Worm (Caenorhabditis elegans): Measurements from ENCODE around the gene C18E9.8.

The C18E9.8 gene

ce11 chrII:9000331-9000730 lies 12.5 kb upstream of the C18E9.8 start, which contains the start of gene F44G4.5:
F44G4.5 (minus strand) TSS chrII:9000431.
- no peak for TF ChIP-seq nhr-25 (tag; optimal IDR thresholded peaks at IDR 0.05)
- no peak for TF ChIP-seq ztf-4 (tag; optimal IDR thresholded peaks at IDR 0.05)
- no peak for TF ChIP-seq egl-27 (tag; optimal IDR thresholded peaks at IDR 0.05)
- TF ChIP-seq jun-1 (tag; optimal IDR thresholded peaks at IDR 0.05), result no peak
- no peak for TF ChIP-seq fos-1 (tag; optimal IDR thresholded peaks at IDR 0.05)
- no peak for TF ChIP-seq ceh-28 (tag; optimal IDR thresholded peaks at IDR 0.05)
- no peak for TF ChIP-seq elt-3 (tag; optimal IDR thresholded peaks at IDR 0.05)
- TF ChIP-seq nfya-1 (tag; optimal IDR thresholded peaks at IDR 0.05; ENCODE audit: insufficient read depth), result no peak
- no peak for TF ChIP-seq nhr-237 (tag; optimal IDR thresholded peaks at IDR 0.05)
- no peak for TF ChIP-seq daf-12 (tag; optimal IDR thresholded peaks at IDR 0.05)
- TF ChIP-seq ceh-82 (tag; optimal IDR thresholded peaks at IDR 0.05), result no peak
- TF ChIP-seq lsy-12 (tag; optimal IDR thresholded peaks at IDR 0.05), result no peak
- no peak for TF ChIP-seq nhr-43 (tag; optimal IDR thresholded peaks at IDR 0.05; ENCODE audit: poor library complexity, severe bottlenecking)
- no peak for TF ChIP-seq lin-39 (tag; optimal IDR thresholded peaks at IDR 0.05)
- no peak for TF ChIP-seq nhr-11 (tag; optimal IDR thresholded peaks at IDR 0.05)
- TF ChIP-seq pqm-1 (tag; optimal IDR thresholded peaks at IDR 0.05), result no peak

ce11 chrII:8997479-8997878 lies 9.6 kb upstream of the C18E9.8 start, which contains the start of the genes F44G4.3 and tdp-1:
F44G4.3 (minus strand) TSS chrII:8997662.
tdp-1 (plus strand) TSS chrII:8997825.
- peak; percentile 66 for TF ChIP-seq nfya-1 (tag; optimal IDR thresholded peaks at IDR 0.05; ENCODE audit: insufficient read depth)
- TF ChIP-seq pha-4 (tag; optimal IDR thresholded peaks at IDR 0.05), result peak; percentile 51
- no peak for TF ChIP-seq egl-5 (tag; optimal IDR thresholded peaks at IDR 0.05)

- TF ChIP-seq ZK546.5 (tag; optimal IDR thresholded peaks at IDR 0.05), result no peak
- TF ChIP-seq elt-1 (tag; optimal IDR thresholded peaks at IDR 0.05), result no peak
- no peak for TF ChIP-seq ceh-28 (tag; optimal IDR thresholded peaks at IDR 0.05)
- no peak for TF ChIP-seq egl-5 (tag; optimal IDR thresholded peaks at IDR 0.05)
- TF ChIP-seq zag-1 (tag; optimal IDR thresholded peaks at IDR 0.05), result no peak
- TF ChIP-seq ceh-82 (tag; optimal IDR thresholded peaks at IDR 0.05), result no peak
- no peak for TF ChIP-seq daf-12 (tag; optimal IDR thresholded peaks at IDR 0.05)
- no peak for TF ChIP-seq elt-2 (tag; optimal IDR thresholded peaks at IDR 0.05)
- no peak for TF ChIP-seq nhr-43 (tag; optimal IDR thresholded peaks at IDR 0.05; ENCODE audit: poor library complexity, severe bottlenecking)
- no peak for TF ChIP-seq nhr-77 (tag; optimal IDR thresholded peaks at IDR 0.05)
- TF ChIP-seq nhr-76 (tag; optimal IDR thresholded peaks at IDR 0.05), result no peak
- no peak for TF ChIP-seq nhr-28 (tag; optimal IDR thresholded peaks at IDR 0.05)
- TF ChIP-seq ztf-4 (tag; optimal IDR thresholded peaks at IDR 0.05), result no peak
- TF ChIP-seq snpc-4 (tag; optimal IDR thresholded peaks at IDR 0.05), result no peak
- no peak for TF ChIP-seq nhr-25 (tag; optimal IDR thresholded peaks at IDR 0.05)
- no peak for TF ChIP-seq lin-39 (tag; optimal IDR thresholded peaks at IDR 0.05)
- no peak for TF ChIP-seq nhr-11 (tag; optimal IDR thresholded peaks at IDR 0.05)
- no peak for TF ChIP-seq nfya-1 (tag; optimal IDR thresholded peaks at IDR 0.05; ENCODE audit: insufficient read depth)
Measured at ce11 chrII:8996064-8996463, 8.2 kb upstream of the C18E9.8 start, which contains the start of gene ndub-2. ndub-2 (plus strand) TSS chrII:8996364.

- TF ChIP-seq eor-1 (tag; optimal IDR thresholded peaks at IDR 0.05) (no peak), ztf-4 (tag; optimal IDR thresholded peaks at IDR 0.05) (no peak), ama-1 (optimal IDR thresholded peaks at IDR 0.05) (no peak), fkh-10 (GFP tag; optimal IDR thresholded peaks at IDR 0.05) (no peak), aly-2 (tag; optimal IDR thresholded peaks at IDR 0.05) (no peak), elt-2 (tag; optimal IDR thresholded peaks at IDR 0.05) (no peak), lin-39 (tag; optimal IDR thresholded peaks at IDR 0.05) (no peak), ceh-9 (tag; optimal IDR thresholded peaks at IDR 0.05) (no peak), elt-1 (tag; optimal IDR thresholded peaks at IDR 0.05) (no peak), ceh-16 (tag; optimal IDR thresholded peaks at IDR 0.05) (no peak), ZK546.5 (tag; optimal IDR thresholded peaks at IDR 0.05) (no peak), pqm-1 (tag; optimal IDR thresholded peaks at IDR 0.05) (no peak), elt-3 (tag; optimal IDR thresholded peaks at IDR 0.05) (no peak), hmg-11 (tag; optimal IDR thresholded peaks at IDR 0.05) (no peak), ceh-28 (tag; optimal IDR thresholded peaks at IDR 0.05) (no peak)
Measured at ce11 chrII:8994336-8994735, 6.5 kb upstream of the C18E9.8 start, which contains the start of gene F44G4.1. F44G4.1 (plus strand) TSS chrII:8994636.

ce11 chrII:8992780-8993179 lies 4.9 kb upstream of the C18E9.8 start, which contains the start of gene ooc-5:
ooc-5 (plus strand) TSS chrII:8993160.
- TF ChIP-seq hmg-11 (tag; optimal IDR thresholded peaks at IDR 0.05) (no peak), nhr-76 (tag; optimal IDR thresholded peaks at IDR 0.05) (no peak), nfya-1 (tag; optimal IDR thresholded peaks at IDR 0.05; ENCODE audit: insufficient read depth) (peak; percentile 42), egl-27 (tag; optimal IDR thresholded peaks at IDR 0.05) (no peak), egl-5 (tag; optimal IDR thresholded peaks at IDR 0.05) (peak; percentile 44), pha-4 (tag; optimal IDR thresholded peaks at IDR 0.05) (peak; percentile 44)
